Fruit fly (Drosophila melanogaster) whole organism, embryonic: ENCODE data around the gene Fpgs1.

Experiments used
- Aef1 ChIP-seq: fragments of 200-800 bp; sonication (Bioruptor generic); IDR thresholded peaks from 3 replicates; pipeline ENCODE4 v1.3.6; 2022; ENCODE audit warnings: missing biosample characterization, missing genetic modification characterization
- CG1024 ChIP-seq: fragments of 200-800 bp; sonication (Bioruptor generic); IDR thresholded peaks from 2 replicates; pipeline ENCODE4 v1.3.6; 2022; ENCODE audit warnings: missing biosample characterization, missing genetic modification characterization
- CG10274 ChIP-seq: fragments of 200-800 bp; sonication (Bioruptor generic); optimal IDR thresholded peaks from 3 replicates; lab custom pipeline; 2017; ENCODE audit warnings: missing biosample characterization, mild to moderate bottlenecking, missing genetic modification characterization
- CG11398 ChIP-seq: fragments of 200-800 bp; sonication (Bioruptor generic); optimal IDR thresholded peaks from 2 replicates; lab custom pipeline; 2016; ENCODE audit warnings: missing biosample characterization, missing genetic modification characterization
- CG13123 ChIP-seq: fragments of 200-800 bp; sonication (Bioruptor generic); optimal IDR thresholded peaks from 2 replicates; lab custom pipeline; 2016; ENCODE audit warnings: missing biosample characterization, missing genetic modification characterization
- CG13894 ChIP-seq: fragments of 200-800 bp; sonication (Bioruptor generic); optimal IDR thresholded peaks from 3 replicates; lab custom pipeline; 2018; ENCODE audit warnings: missing biosample characterization, mild to moderate bottlenecking, missing genetic modification characterization, moderate library complexity
- CG14050 ChIP-seq: fragments of 200-800 bp; sonication (Bioruptor generic); IDR thresholded peaks from 3 replicates; pipeline ENCODE4 v1.3.6; 2022; ENCODE audit warnings: missing biosample characterization, missing genetic modification characterization
- CG17359 ChIP-seq: fragments of 200-800 bp; sonication (Bioruptor generic); optimal IDR thresholded peaks from 3 replicates; lab custom pipeline; 2018; ENCODE audit warnings: missing biosample characterization, mild to moderate bottlenecking, missing genetic modification characterization, moderate library complexity
- CG2116 ChIP-seq: fragments of 200-800 bp; sonication (Bioruptor generic); optimal IDR thresholded peaks from 3 replicates; lab custom pipeline; 2018; ENCODE audit warnings: missing biosample characterization, mild to moderate bottlenecking, missing genetic modification characterization
- CG2202 ChIP-seq: fragments of 200-800 bp; sonication (Bioruptor generic); optimal IDR thresholded peaks from 2 replicates; lab custom pipeline; 2018; ENCODE audit warnings: missing biosample characterization, mild to moderate bottlenecking, missing genetic modification characterization
- CG6765 ChIP-seq: fragments of 200-800 bp; sonication (Bioruptor generic); optimal IDR thresholded peaks from 3 replicates; lab custom pipeline; 2017; ENCODE audit warnings: missing biosample characterization, mild to moderate bottlenecking, missing genetic modification characterization
- CG6813 ChIP-seq: fragments of 200-800 bp; sonication (Bioruptor generic); optimal IDR thresholded peaks from 2 replicates; lab custom pipeline; 2017; ENCODE audit warnings: missing biosample characterization, missing genetic modification characterization, mild to moderate bottlenecking, moderate library complexity, missing genetic modification reagents
- CG7372 ChIP-seq: fragments of 200-800 bp; sonication (Bioruptor generic); IDR thresholded peaks from 2 replicates; pipeline ENCODE4 v1.3.6; 2022; ENCODE audit warnings: missing biosample characterization, missing genetic modification characterization
- CG8765 ChIP-seq: fragments of 200-800 bp; sonication (Bioruptor generic); IDR thresholded peaks from 2 replicates; pipeline ENCODE4 v1.3.6; 2022; ENCODE audit warnings: missing biosample characterization, missing genetic modification characterization
- CG9215 ChIP-seq: fragments of 200-800 bp; sonication (Bioruptor generic); IDR thresholded peaks from 2 replicates; pipeline ENCODE4 v1.3.6; 2022; ENCODE audit warnings: missing biosample characterization, missing genetic modification characterization
- CTCF ChIP-seq: fragments of 200-800 bp; sonication (Bioruptor generic); optimal IDR thresholded peaks from 2 replicates; lab custom pipeline; 2017; ENCODE audit warnings: missing biosample characterization, mild to moderate bottlenecking, missing genetic modification characterization, moderate library complexity
- CoRest ChIP-seq: fragments of 200-800 bp; sonication (Bioruptor generic); optimal IDR thresholded peaks from 3 replicates; lab custom pipeline; 2018; ENCODE audit warnings: missing biosample characterization, mild to moderate bottlenecking, missing genetic modification characterization, moderate library complexity
- Dad ChIP-seq: fragments of 200-800 bp; sonication (Bioruptor generic); optimal IDR thresholded peaks from 3 replicates; lab custom pipeline; 2016; ENCODE audit warnings: missing biosample characterization, missing genetic modification characterization
- Deaf1 ChIP-seq: fragments of 200-800 bp; optimal IDR thresholded peaks from 3 replicates; lab custom pipeline; 2019; ENCODE audit warnings: missing biosample characterization, mild to moderate bottlenecking, missing genetic modification characterization, moderate library complexity
- Doc2 ChIP-seq: fragments of 200-800 bp; sonication (Bioruptor generic); IDR thresholded peaks from 2 replicates; pipeline ENCODE4 v1.3.6; 2022; ENCODE audit warnings: missing biosample characterization, missing genetic modification characterization
- Doc3 ChIP-seq: fragments of 200-800 bp; sonication (Bioruptor generic); IDR thresholded peaks from 3 replicates; pipeline ENCODE4 v1.3.6; 2022; ENCODE audit warnings: missing biosample characterization, missing genetic modification characterization; ENCODE audit not compliant: partially characterized antibody
- Dref ChIP-seq: fragments of 200-800 bp; sonication (Bioruptor generic); IDR thresholded peaks from 2 replicates; pipeline ENCODE4 v1.3.6; 2022; ENCODE audit warnings: missing biosample characterization, missing genetic modification characterization
- ERR ChIP-seq: fragments of 200-800 bp; sonication (Bioruptor generic); optimal IDR thresholded peaks from 2 replicates; lab custom pipeline; 2016; ENCODE audit warnings: missing biosample characterization, missing genetic modification characterization
- Eip74EF ChIP-seq, 2 experiments: fragments of 200-800 bp in 1 of 2; fragments of >200 bp in 1 of 2; sonication (Bioruptor generic) in 1 of 2; optimal IDR thresholded peaks; 2 replicates each; lab custom pipeline; 2017 to 2019; ENCODE audit warnings: missing biosample characterization in 2 of 2, missing genetic modification characterization in 2 of 2, mild to moderate bottlenecking in 1 of 2, moderate library complexity in 1 of 2
- Elba2 ChIP-seq: fragments of 200-800 bp; sonication (Bioruptor generic); optimal IDR thresholded peaks from 3 replicates; lab custom pipeline; 2016; ENCODE audit warnings: missing biosample characterization, missing genetic modification characterization
- HLH4C ChIP-seq: fragments of 200-800 bp; sonication (Bioruptor generic); IDR thresholded peaks from 3 replicates; pipeline ENCODE4 v1.3.6; 2022; ENCODE audit warnings: missing biosample characterization, missing genetic modification characterization; ENCODE audit not compliant: partially characterized antibody
- Hr78 ChIP-seq, 2 experiments: fragments of 200-800 bp in 1 of 2; fragments of >200 bp in 1 of 2; sonication (Bioruptor generic) in 1 of 2; optimal IDR thresholded peaks; 2 replicates each; lab custom pipeline; 2017 to 2019; ENCODE audit warnings: missing biosample characterization in 2 of 2, missing genetic modification characterization in 2 of 2, mild to moderate bottlenecking in 1 of 2, moderate library complexity in 1 of 2
- Jarid2 ChIP-seq: fragments of 200-800 bp; sonication (Bioruptor generic); optimal IDR thresholded peaks from 3 replicates; lab custom pipeline; 2017; ENCODE audit warnings: mild to moderate bottlenecking, missing biosample characterization, missing genetic modification reagents, missing genetic modification characterization
- NC2α ChIP-seq: fragments of 200-800 bp; sonication (Bioruptor generic); optimal IDR thresholded peaks from 2 replicates; lab custom pipeline; 2016; ENCODE audit warnings: missing biosample characterization, missing genetic modification characterization
- Nf-YA ChIP-seq: fragments of 200-800 bp; sonication (Bioruptor generic); IDR thresholded peaks from 2 replicates; pipeline ENCODE4 v1.3.6; 2022; ENCODE audit warnings: missing biosample characterization, missing genetic modification characterization
- Ravus ChIP-seq: fragments of 200-800 bp; sonication (Bioruptor generic); IDR thresholded peaks from 2 replicates; pipeline ENCODE4 v1.3.6; 2022; ENCODE audit warnings: missing biosample characterization, missing genetic modification characterization
- Scr ChIP-seq: fragments of 200-800 bp; sonication (Bioruptor generic); IDR thresholded peaks from 2 replicates; pipeline ENCODE4 v1.3.6; 2022; ENCODE audit warnings: missing biosample characterization, missing genetic modification characterization; ENCODE audit not compliant: partially characterized antibody
- Sry-δ ChIP-seq: fragments of 200-800 bp; sonication (Bioruptor generic); optimal IDR thresholded peaks from 2 replicates; lab custom pipeline; 2016; ENCODE audit warnings: missing biosample characterization, missing genetic modification characterization
- al ChIP-seq: fragments of 200-800 bp; sonication (Bioruptor generic); IDR thresholded peaks from 2 replicates; pipeline ENCODE4 v1.3.6; 2022; ENCODE audit warnings: missing biosample characterization, missing genetic modification characterization
- aop ChIP-seq: fragments of 200-800 bp; sonication (Bioruptor generic); IDR thresholded peaks from 2 replicates; pipeline ENCODE4 v1.3.6; 2022; ENCODE audit warnings: missing biosample characterization, missing genetic modification characterization
- caup ChIP-seq: fragments of 200-800 bp; sonication (Bioruptor generic); optimal IDR thresholded peaks from 3 replicates; lab custom pipeline; 2017; ENCODE audit warnings: missing biosample characterization, mild to moderate bottlenecking, missing genetic modification characterization, moderate library complexity; ENCODE audit not compliant: severe bottlenecking
- dysf ChIP-seq: fragments of 200-800 bp; sonication (Bioruptor generic); IDR thresholded peaks from 3 replicates; pipeline ENCODE4 v1.3.6; 2022; ENCODE audit warnings: missing biosample characterization, missing genetic modification characterization
- grau ChIP-seq: fragments of 200-800 bp; optimal IDR thresholded peaks from 3 replicates; lab custom pipeline; 2019; ENCODE audit warnings: missing biosample characterization, mild to moderate bottlenecking, missing genetic modification characterization, moderate library complexity
- gro ChIP-seq: fragments of 200-800 bp; sonication (Bioruptor generic); optimal IDR thresholded peaks from 2 replicates; lab custom pipeline; 2016; ENCODE audit warnings: missing biosample characterization, missing genetic modification characterization
- h ChIP-seq: fragments of >200 bp; optimal IDR thresholded peaks from 2 replicates; lab custom pipeline; 2017
- hbn ChIP-seq: fragments of 200-800 bp; sonication (Bioruptor generic); IDR thresholded peaks from 2 replicates; pipeline ENCODE4 v1.3.6; 2022; ENCODE audit warnings: missing biosample characterization, missing genetic modification characterization; ENCODE audit not compliant: partially characterized antibody
- inv ChIP-seq: fragments of 200-800 bp; sonication (Bioruptor generic); IDR thresholded peaks from 2 replicates; pipeline ENCODE4 v1.3.6; 2022; ENCODE audit warnings: missing biosample characterization, missing genetic modification characterization; ENCODE audit not compliant: partially characterized antibody
- kah ChIP-seq: fragments of 200-800 bp; sonication (Bioruptor generic); optimal IDR thresholded peaks from 2 replicates; lab custom pipeline; 2018; ENCODE audit warnings: missing biosample characterization, mild to moderate bottlenecking, missing genetic modification characterization
- psq ChIP-seq: fragments of 200-800 bp; sonication (Bioruptor generic); optimal IDR thresholded peaks from 2 replicates; lab custom pipeline; 2017; ENCODE audit warnings: missing biosample characterization, missing genetic modification characterization
- salm ChIP-seq: fragments of 200-800 bp; sonication (Bioruptor generic); optimal IDR thresholded peaks from 2 replicates; lab custom pipeline; 2018; ENCODE audit warnings: missing biosample characterization, mild to moderate bottlenecking, missing genetic modification characterization
- sima ChIP-seq: fragments of 200-800 bp; sonication (Bioruptor generic); optimal IDR thresholded peaks from 2 replicates; lab custom pipeline; 2016; ENCODE audit warnings: missing biosample characterization, missing genetic modification characterization
- sob ChIP-seq: fragments of 200-800 bp; sonication (Bioruptor generic); IDR thresholded peaks from 2 replicates; pipeline ENCODE4 v1.3.6; 2022; ENCODE audit warnings: missing biosample characterization, missing genetic modification characterization
- stwl ChIP-seq: fragments of 200-800 bp; sonication (Bioruptor generic); optimal IDR thresholded peaks from 3 replicates; lab custom pipeline; 2018; ENCODE audit warnings: missing biosample characterization, mild to moderate bottlenecking, missing genetic modification characterization, moderate library complexity
- tio ChIP-seq: fragments of 200-800 bp; sonication (Bioruptor generic); optimal IDR thresholded peaks from 2 replicates; lab custom pipeline; 2017; ENCODE audit warnings: missing biosample characterization, missing genetic modification characterization, inconsistent platforms
- unpg ChIP-seq: fragments of 200-800 bp; sonication (Bioruptor generic); optimal IDR thresholded peaks from 3 replicates; lab custom pipeline; 2018; ENCODE audit warnings: missing biosample characterization, mild to moderate bottlenecking, missing genetic modification characterization, moderate library complexity
- wor ChIP-seq: fragments of 200-800 bp; sonication (Bioruptor generic); IDR thresholded peaks from 2 replicates; pipeline ENCODE4 v1.3.6; 2022; ENCODE audit warnings: missing biosample characterization, missing genetic modification characterization

The Fpgs1 gene

dm6 chrX:12579506-12579999 is 32.1 kb upstream of the Fpgs1 start (continued):
- TF ChIP-seq aop (no peak), Aef1 (GFP tag; lab: Robert Waterston, UW) (peak; percentile 92), Jarid2 (peak; percentile 79), CG17359 (tag; lab: Kevin White, UChicago) (peak; percentile 97), CG10274 (GFP tag; lab: Kevin White, UChicago) (peak; percentile 87), CG6813 (peak; percentile 95), Scr (GFP tag; lab: Robert Waterston, UW) (no peak), Eip74EF (GFP tag; optimal IDR thresholded peaks at IDR 0.05; lab: Kevin White, UChicago) (peak in 1 of 2 experiments; percentile 94), CoRest (tag; lab: Kevin White, UChicago) (peak; percentile 97), tio (peak; percentile 95), Dref (GFP tag; lab: Robert Waterston, UW) (no peak), psq (peak; percentile 49), al (GFP tag; lab: Robert Waterston, UW) (peak; percentile 92), Dad (GFP tag; lab: Kevin White, UChicago) (peak; percentile 93), gro (peak; percentile 97), ERR (GFP tag; lab: Kevin White, UChicago) (peak; percentile 28), NC2α (GFP tag; lab: Kevin White, UChicago) (peak; percentile 85), HLH4C (GFP tag; lab: Robert Waterston, UW) (no peak), CG11398 (GFP tag; lab: Kevin White, UChicago) (peak; percentile 93), Nf-YA (GFP tag; lab: Robert Waterston, UW) (peak; percentile 86), unpg (peak; percentile 96), Sry-δ (GFP tag; lab: Kevin White, UChicago) (peak; percentile 62), sima (GFP tag; lab: Kevin White, UChicago) (peak; percentile 86), kah (GFP tag; lab: Kevin White, UChicago) (peak; percentile 85), CG2116 (GFP tag; lab: Kevin White, UChicago) (peak; percentile 79), Hr78 (GFP tag; optimal IDR thresholded peaks at IDR 0.05; lab: Kevin White, UChicago) (peak in 1 of 2 experiments; percentile 76), inv (GFP tag; lab: Robert Waterston, UW) (no peak), hbn (GFP tag; lab: Robert Waterston, UW) (no peak), salm (tag; lab: Kevin White, UChicago) (peak; percentile 93), Ravus (GFP tag; lab: Robert Waterston, UW) (peak; percentile 89), h (no peak), Doc2 (GFP tag; lab: Robert Waterston, UW) (no peak; the same call in 1 of the 2 replicates), wor (GFP tag; lab: Robert Waterston, UW) (peak; percentile 91), CG13894 (tag; lab: Kevin White, UChicago) (peak; percentile 95), CG13123 (GFP tag; lab: Kevin White, UChicago) (peak; percentile 87), CG14050 (GFP tag; lab: Robert Waterston, UW) (peak; percentile 92), Elba2 (GFP tag; lab: Kevin White, UChicago) (peak; percentile 96), sob (GFP tag; lab: Robert Waterston, UW) (peak; percentile 92), CG2202 (tag; lab: Kevin White, UChicago) (peak; percentile 72), CG6765 (peak; percentile 94), CG8765 (GFP tag; lab: Robert Waterston, UW) (peak; percentile 72), grau (tag; lab: Kevin White, UChicago) (peak; percentile 96), stwl (tag; lab: Kevin White, UChicago) (no peak), CG7372 (GFP tag; lab: Robert Waterston, UW) (peak; percentile 91), caup (peak; percentile 96), Doc3 (GFP tag; lab: Robert Waterston, UW) (no peak), CG9215 (GFP tag; lab: Robert Waterston, UW) (peak; percentile 93), CG1024 (GFP tag; lab: Robert Waterston, UW) (peak; percentile 64), CTCF (GFP tag; lab: Kevin White, UChicago) (peak; percentile 71), dysf (GFP tag; lab: Robert Waterston, UW) (peak; percentile 96), Deaf1 (peak; percentile 19)
